Fruit fly (Drosophila melanogaster) whole organism: ENCODE measurements around the gene CG12301.

Experiments used
- CG8478 ChIP-seq: fragments of >200 bp; optimal IDR thresholded peaks from 2 replicates; lab custom pipeline; 2018; ENCODE audit warnings: inconsistent platforms
- Dll ChIP-seq: fragments of >200 bp; optimal IDR thresholded peaks from 2 replicates; lab custom pipeline; 2017
- pan ChIP-seq: fragments of >200 bp; optimal IDR thresholded peaks from 2 replicates; lab custom pipeline; 2017
- psq ChIP-seq: fragments of >200 bp; optimal IDR thresholded peaks from 2 replicates; lab custom pipeline; 2017
- usp ChIP-seq: fragments of >200 bp; optimal IDR thresholded peaks from 2 replicates; lab custom pipeline; 2017; ENCODE audit warnings: missing biosample characterization, missing genetic modification characterization, mixed read lengths

- TF ChIP-seq Dll (lab: Kevin White, UChicago) (no peak), CG8478 (lab: Kevin White, UChicago) (no peak), usp (GFP tag; lab: Kevin White, UChicago) (no peak), pan (lab: Kevin White, UChicago) (no peak), psq (lab: Kevin White, UChicago) (no peak)
Observed at dm6 chr3L:15595175-15595724, 14.7 kb downstream of the CG12301 start.
